Fruit fly (Drosophila melanogaster): ENCODE data around the gene IntS12.
A peak's percentile ranks its signal among the peaks of the same experiment; 100 is the strongest.

Gene IntS12

DNA sequence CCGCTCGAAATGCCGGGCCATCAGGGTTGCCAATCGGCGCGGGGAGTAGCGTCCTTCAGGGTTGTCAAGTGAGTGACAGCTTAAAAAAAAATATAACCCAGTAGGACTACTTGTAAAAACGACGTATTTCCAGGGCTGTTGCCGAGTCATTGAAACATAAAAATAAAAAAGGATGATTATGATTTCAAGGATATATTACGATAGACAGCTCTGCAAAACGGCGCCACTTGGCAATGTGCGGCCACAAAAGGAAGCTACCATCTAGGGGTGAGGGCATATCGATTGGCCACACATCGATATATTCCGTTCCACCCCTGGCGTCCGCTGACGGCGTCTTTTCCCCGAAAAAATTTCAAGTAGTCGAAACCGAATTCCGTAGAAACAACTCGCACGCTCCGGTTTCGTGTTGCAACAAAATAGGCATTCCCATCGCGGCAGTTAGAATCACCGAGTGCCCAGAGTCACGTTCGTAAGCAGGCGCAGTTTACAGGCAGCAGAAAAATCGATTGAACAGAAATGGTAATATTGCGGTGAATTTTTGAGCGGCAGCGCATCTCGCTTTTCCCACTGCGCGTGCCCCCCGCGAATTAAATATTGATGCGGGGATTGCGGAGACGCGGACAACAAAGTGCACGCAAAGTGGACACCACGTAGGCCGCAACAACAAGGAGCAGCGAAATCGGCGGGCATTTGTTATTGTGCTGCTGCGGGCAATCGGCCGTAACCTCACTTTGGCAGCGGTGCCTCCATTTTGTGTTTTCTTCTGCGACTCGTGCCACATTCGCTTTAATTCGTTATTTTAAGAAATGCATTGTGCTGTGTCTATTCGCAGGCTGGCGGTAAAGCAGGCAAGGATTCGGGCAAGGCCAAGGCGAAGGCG, 3.6 kb downstream of the IntS12 start, which contains the start of the genes ball and His2Av (continued):
- TF ChIP-seq Camta (GFP tag; optimal IDR thresholded peaks at IDR 0.05), result peak; percentile 74
- TF ChIP-seq ATbp (GFP tag; optimal IDR thresholded peaks at IDR 0.05), result peak; percentile 69
- TF ChIP-seq Dip2 (GFP tag; IDR thresholded peaks at IDR 0.05), result no peak
- peak; percentile 72 for TF ChIP-seq klu (GFP tag; IDR thresholded peaks at IDR 0.05)
- peak; percentile 52; the same call in 1 of the 3 replicates for TF ChIP-seq CG6175 (GFP tag; IDR thresholded peaks at IDR 0.05)
- TF ChIP-seq CG12299 (tag; optimal IDR thresholded peaks at IDR 0.05), result peak; percentile 73
- peak; percentile 12 for TF ChIP-seq zf30C (GFP tag; optimal IDR thresholded peaks at IDR 0.05)
- TF ChIP-seq da (GFP tag; optimal IDR thresholded peaks at IDR 0.05), result peak; percentile 83
- no peak for TF ChIP-seq Sry-β (GFP tag; optimal IDR thresholded peaks at IDR 0.05)
- peak; percentile 89; the same call in 2 of the 3 replicates for TF ChIP-seq otp (GFP tag; IDR thresholded peaks at IDR 0.05)
- peak; percentile 89 for TF ChIP-seq CG8944 (GFP tag; optimal IDR thresholded peaks at IDR 0.05)
- TF ChIP-seq dati (GFP tag; IDR thresholded peaks at IDR 0.05), result 0 out of 2 replicates have a peak, but pooled peaks have one; percentile 59
- TF ChIP-seq Dref (GFP tag; IDR thresholded peaks at IDR 0.05), result peak; percentile 98
- TF ChIP-seq CG18619 (GFP tag; optimal IDR thresholded peaks at IDR 0.05), result peak; percentile 70
- TF ChIP-seq vvl (GFP tag; IDR thresholded peaks at IDR 0.05), result peak; percentile 93
- peak; percentile 67 for TF ChIP-seq luna (GFP tag; optimal IDR thresholded peaks at IDR 0.05)
- TF ChIP-seq sisA (GFP tag; IDR thresholded peaks at IDR 0.05), result peak; percentile 81
- peak; percentile 86 for TF ChIP-seq Doc3 (GFP tag; IDR thresholded peaks at IDR 0.05; ENCODE audit: partially characterized antibody)
- peak; percentile 91 for TF ChIP-seq pho (GFP tag; optimal IDR thresholded peaks at IDR 0.05)
- no peak for TF ChIP-seq TFAM (GFP tag; optimal IDR thresholded peaks at IDR 0.05)
- TF ChIP-seq CrebB (tag; optimal IDR thresholded peaks at IDR 0.05), result peak; percentile 71
- TF ChIP-seq dm (GFP tag; optimal IDR thresholded peaks at IDR 0.05), result peak; percentile 74
- TF ChIP-seq CG2889 (GFP tag; IDR thresholded peaks at IDR 0.05), result peak; percentile 82
- peak; percentile 91 for TF ChIP-seq Hmr (GFP tag; optimal IDR thresholded peaks at IDR 0.05)
- peak; percentile 54 for TF ChIP-seq NK7.1 (GFP tag; optimal IDR thresholded peaks at IDR 0.05)
- TF ChIP-seq org-1 (GFP tag; optimal IDR thresholded peaks at IDR 0.05), result peak; percentile 52
- TF ChIP-seq vnd (GFP tag; IDR thresholded peaks at IDR 0.05; ENCODE audit: partially characterized antibody), result peak; percentile 82
- peak; percentile 88 for TF ChIP-seq ems (GFP tag; optimal IDR thresholded peaks at IDR 0.05)
- peak; percentile 70 for TF ChIP-seq CG9797 (GFP tag; optimal IDR thresholded peaks at IDR 0.05)
- no peak for TF ChIP-seq lov (optimal IDR thresholded peaks at IDR 0.05)
- peak; percentile 79 for TF ChIP-seq lov (GFP tag; IDR thresholded peaks at IDR 0.05)
- peak; percentile 84 for TF ChIP-seq CG6689 (GFP tag; IDR thresholded peaks at IDR 0.05)
- peak; percentile 77 for TF ChIP-seq CG13123 (GFP tag; optimal IDR thresholded peaks at IDR 0.05)
- 0 out of 2 replicates have a peak, but pooled peaks have one; percentile 27 for TF ChIP-seq CG11696 (GFP tag; IDR thresholded peaks at IDR 0.05)
- peak; percentile 92 for TF ChIP-seq Antp (GFP tag; optimal IDR thresholded peaks at IDR 0.05)
- TF ChIP-seq pnt (GFP tag; optimal IDR thresholded peaks at IDR 0.05), result peak; percentile 81
- TF ChIP-seq Dip3 (GFP tag; optimal IDR thresholded peaks at IDR 0.05), result peak; percentile 87
- TF ChIP-seq CG9609 (GFP tag; optimal IDR thresholded peaks at IDR 0.05), result peak; percentile 89
- TF ChIP-seq CG8089 (GFP tag; optimal IDR thresholded peaks at IDR 0.05), result peak; percentile 78
- peak; percentile 6 for TF ChIP-seq CG9437 (GFP tag; optimal IDR thresholded peaks at IDR 0.05)
- TF ChIP-seq dmrt99B (tag; optimal IDR thresholded peaks at IDR 0.05), result peak; percentile 55
- TF ChIP-seq fd102C (GFP tag; optimal IDR thresholded peaks at IDR 0.05), result peak; percentile 58
- TF ChIP-seq CG12659 (GFP tag; optimal IDR thresholded peaks at IDR 0.05), result peak; percentile 89
- peak; percentile 95 for TF ChIP-seq lilli (GFP tag; optimal IDR thresholded peaks at IDR 0.05)
- TF ChIP-seq p53 (GFP tag; optimal IDR thresholded peaks at IDR 0.05), result peak; percentile 82
- peak; percentile 66 for TF ChIP-seq Abd-B (GFP tag; optimal IDR thresholded peaks at IDR 0.05)
- TF ChIP-seq HLH54F (GFP tag; optimal IDR thresholded peaks at IDR 0.05), result peak; percentile 89
- peak; percentile 78 for TF ChIP-seq zen2 (GFP tag; IDR thresholded peaks at IDR 0.05; ENCODE audit: partially characterized antibody)
- TF ChIP-seq dan (GFP tag; IDR thresholded peaks at IDR 0.05), result no peak

All from whole organism, embryonic.